Fruit fly (Drosophila melanogaster) whole organism, embryonic: ENCODE measurements around the gene Spt20.

ENCODE experiments used
- Atf6 ChIP-seq: fragments of 200-800 bp; sonication (Bioruptor generic); IDR thresholded peaks from 2 replicates; pipeline ENCODE4 v1.3.6; 2022; ENCODE audit warnings: missing biosample characterization, missing genetic modification characterization
- CG10209 ChIP-seq: fragments of 200-800 bp; sonication (Bioruptor generic); optimal IDR thresholded peaks from 3 replicates; lab custom pipeline; 2017; ENCODE audit warnings: missing biosample characterization, mild to moderate bottlenecking, missing genetic modification characterization, missing genetic modification reagents
- CG11247 ChIP-seq: fragments of 200-800 bp; sonication (Bioruptor generic); IDR thresholded peaks from 2 replicates; pipeline ENCODE4 v1.3.6; 2022; ENCODE audit warnings: missing biosample characterization, missing genetic modification characterization
- CG12659 ChIP-seq: fragments of 200-800 bp; sonication (Bioruptor generic); optimal IDR thresholded peaks from 3 replicates; lab custom pipeline; 2017; ENCODE audit warnings: mild to moderate bottlenecking, missing biosample characterization, missing genetic modification reagents, missing genetic modification characterization
- CG13296 ChIP-seq: fragments of 200-800 bp; sonication (Bioruptor generic); optimal IDR thresholded peaks from 3 replicates; lab custom pipeline; 2018; ENCODE audit warnings: missing biosample characterization, mild to moderate bottlenecking, missing genetic modification characterization
- CG13775 ChIP-seq: fragments of 200-800 bp; sonication (Bioruptor generic); optimal IDR thresholded peaks from 3 replicates; lab custom pipeline; 2017; ENCODE audit warnings: missing biosample characterization, mild to moderate bottlenecking, missing genetic modification characterization
- CG15011 ChIP-seq: fragments of 200-800 bp; sonication (Bioruptor generic); optimal IDR thresholded peaks from 3 replicates; lab custom pipeline; 2018; ENCODE audit warnings: missing biosample characterization, mild to moderate bottlenecking, missing genetic modification characterization
- CG1529 ChIP-seq: fragments of 200-800 bp; sonication (Bioruptor generic); optimal IDR thresholded peaks from 3 replicates; lab custom pipeline; 2018; ENCODE audit warnings: missing biosample characterization, missing genetic modification characterization
- CG17328 ChIP-seq: fragments of 200-800 bp; sonication (Bioruptor generic); IDR thresholded peaks from 2 replicates; pipeline ENCODE4 v1.3.6; 2022; ENCODE audit warnings: missing biosample characterization, missing genetic modification characterization
- CG17361 ChIP-seq: fragments of 200-800 bp; sonication (Bioruptor generic); IDR thresholded peaks from 3 replicates; pipeline ENCODE4 v1.3.6; 2022; ENCODE audit warnings: missing biosample characterization, missing genetic modification characterization
- CG17385 ChIP-seq: fragments of 200-800 bp; sonication (Bioruptor generic); optimal IDR thresholded peaks from 3 replicates; lab custom pipeline; 2018; ENCODE audit warnings: missing biosample characterization, mild to moderate bottlenecking, missing genetic modification characterization
- CG17568 ChIP-seq: fragments of 200-800 bp; sonication (Bioruptor generic); optimal IDR thresholded peaks from 2 replicates; lab custom pipeline; 2018; ENCODE audit warnings: missing biosample characterization, mild to moderate bottlenecking, missing genetic modification characterization, moderate library complexity
- CG17802 ChIP-seq: fragments of 200-800 bp; sonication (Bioruptor generic); optimal IDR thresholded peaks from 2 replicates; lab custom pipeline; 2018; ENCODE audit warnings: missing biosample characterization, mild to moderate bottlenecking, missing genetic modification characterization, moderate library complexity
- CG18476 ChIP-seq: fragments of 200-800 bp; sonication (Bioruptor generic); optimal IDR thresholded peaks from 2 replicates; lab custom pipeline; 2016; ENCODE audit warnings: missing biosample characterization, mild to moderate bottlenecking, missing genetic modification characterization
- CG18599 ChIP-seq: fragments of 200-800 bp; sonication (Bioruptor generic); optimal IDR thresholded peaks from 3 replicates; lab custom pipeline; 2017; ENCODE audit warnings: missing biosample characterization, missing genetic modification characterization, mild to moderate bottlenecking, moderate library complexity, missing genetic modification reagents
- CG2712 ChIP-seq: fragments of 200-800 bp; optimal IDR thresholded peaks from 3 replicates; lab custom pipeline; 2019; ENCODE audit warnings: missing biosample characterization, mild to moderate bottlenecking, missing genetic modification characterization, moderate library complexity
- CG3163 ChIP-seq: fragments of 200-800 bp; sonication (Bioruptor generic); optimal IDR thresholded peaks from 3 replicates; lab custom pipeline; 2016; ENCODE audit warnings: missing biosample characterization, missing genetic modification characterization
- CG4617 ChIP-seq: fragments of 200-800 bp; sonication (Bioruptor generic); optimal IDR thresholded peaks from 3 replicates; lab custom pipeline; 2016; ENCODE audit warnings: missing biosample characterization, missing genetic modification characterization, borderline replicate concordance
- CG5953 ChIP-seq: fragments of 200-800 bp; sonication (Bioruptor generic); IDR thresholded peaks from 2 replicates; pipeline ENCODE4 v1.3.6; 2022; ENCODE audit warnings: missing biosample characterization, missing genetic modification characterization
- CG6689 ChIP-seq: fragments of 200-800 bp; sonication (Bioruptor generic); IDR thresholded peaks from 2 replicates; pipeline ENCODE4 v1.3.6; 2022; ENCODE audit warnings: missing biosample characterization, missing genetic modification characterization
- CG6854 ChIP-seq: fragments of 200-800 bp; sonication (Bioruptor generic); optimal IDR thresholded peaks from 3 replicates; lab custom pipeline; 2017; ENCODE audit warnings: missing biosample characterization, mild to moderate bottlenecking, missing genetic modification characterization
- CG7839 ChIP-seq: fragments of 200-800 bp; sonication (Bioruptor generic); optimal IDR thresholded peaks from 3 replicates; lab custom pipeline; 2018; ENCODE audit warnings: missing biosample characterization, mild to moderate bottlenecking, missing genetic modification characterization, moderate library complexity
- CG8089 ChIP-seq: fragments of 200-800 bp; sonication (Bioruptor generic); optimal IDR thresholded peaks from 3 replicates; lab custom pipeline; 2016; ENCODE audit warnings: missing biosample characterization, missing genetic modification characterization
- CG8944 ChIP-seq: fragments of 200-800 bp; sonication (Bioruptor generic); optimal IDR thresholded peaks from 3 replicates; lab custom pipeline; 2016; ENCODE audit warnings: missing biosample characterization, missing genetic modification characterization
- CG9215 ChIP-seq: fragments of 200-800 bp; sonication (Bioruptor generic); IDR thresholded peaks from 2 replicates; pipeline ENCODE4 v1.3.6; 2022; ENCODE audit warnings: missing biosample characterization, missing genetic modification characterization
- HLHmδ ChIP-seq: fragments of 200-800 bp; sonication (Bioruptor generic); optimal IDR thresholded peaks from 2 replicates; lab custom pipeline; 2018; ENCODE audit warnings: missing biosample characterization, mild to moderate bottlenecking, missing genetic modification characterization, moderate library complexity
- HmgZ ChIP-seq: fragments of 200-800 bp; sonication (Bioruptor generic); optimal IDR thresholded peaks from 2 replicates; lab custom pipeline; 2018; ENCODE audit warnings: missing biosample characterization, mild to moderate bottlenecking, missing genetic modification characterization
- Hr3 ChIP-seq: fragments of 200-800 bp; sonication (Bioruptor generic); optimal IDR thresholded peaks from 3 replicates; lab custom pipeline; 2016; ENCODE audit warnings: missing biosample characterization, missing genetic modification characterization
- Mes4 ChIP-seq: fragments of 200-800 bp; sonication (Bioruptor generic); optimal IDR thresholded peaks from 2 replicates; lab custom pipeline; 2016; ENCODE audit warnings: missing biosample characterization, missing genetic modification characterization
- NFAT ChIP-seq: fragments of 200-800 bp; sonication (Bioruptor generic); IDR thresholded peaks from 2 replicates; pipeline ENCODE4 v1.3.6; 2022; ENCODE audit warnings: missing biosample characterization, missing genetic modification characterization
- PHDP ChIP-seq: fragments of 200-800 bp; sonication (Bioruptor generic); optimal IDR thresholded peaks from 3 replicates; lab custom pipeline; 2018; ENCODE audit warnings: missing biosample characterization, mild to moderate bottlenecking, missing genetic modification characterization, moderate library complexity
- Ptx1 ChIP-seq: fragments of 200-800 bp; sonication (Bioruptor generic); IDR thresholded peaks from 2 replicates; pipeline ENCODE4 v1.3.6; 2022; ENCODE audit warnings: missing biosample characterization, missing genetic modification characterization
- Taf1 ChIP-seq: fragments of 200-800 bp; sonication (Bioruptor generic); IDR thresholded peaks from 2 replicates; pipeline ENCODE4 v1.3.6; 2022; ENCODE audit warnings: missing biosample characterization, missing genetic modification characterization
- Usf ChIP-seq: fragments of 200-800 bp; sonication (Bioruptor generic); optimal IDR thresholded peaks from 2 replicates; lab custom pipeline; 2017; ENCODE audit warnings: missing genotype, missing biosample characterization, missing genetic modification characterization
- abd-A ChIP-seq: fragments of 200-800 bp; sonication (Bioruptor generic); optimal IDR thresholded peaks from 3 replicates; lab custom pipeline; 2019; ENCODE audit warnings: missing biosample characterization, mild to moderate bottlenecking, missing genetic modification characterization, moderate library complexity
- amos ChIP-seq: fragments of 200-800 bp; sonication (Bioruptor generic); IDR thresholded peaks from 2 replicates; pipeline ENCODE4 v1.3.6; 2022; ENCODE audit warnings: missing biosample characterization, missing genetic modification characterization; ENCODE audit not compliant: partially characterized antibody
- exex ChIP-seq: fragments of 200-800 bp; sonication (Bioruptor generic); optimal IDR thresholded peaks from 4 replicates; lab custom pipeline; 2018; ENCODE audit warnings: missing biosample characterization, mild to moderate bottlenecking, missing genetic modification characterization, moderate library complexity
- fd3F ChIP-seq: fragments of 200-800 bp; sonication (Bioruptor generic); optimal IDR thresholded peaks from 2 replicates; lab custom pipeline; 2018; ENCODE audit warnings: missing biosample characterization, mild to moderate bottlenecking, missing genetic modification characterization, moderate library complexity
- ftz-f1 ChIP-seq: fragments of 200-800 bp; sonication (Bioruptor generic); optimal IDR thresholded peaks from 2 replicates; lab custom pipeline; 2016; ENCODE audit warnings: missing biosample characterization, missing genetic modification characterization
- jumu ChIP-seq: fragments of 200-800 bp; sonication (Bioruptor generic); optimal IDR thresholded peaks from 3 replicates; lab custom pipeline; 2016; ENCODE audit warnings: missing biosample characterization, missing genetic modification characterization
- kah ChIP-seq: fragments of 200-800 bp; sonication (Bioruptor generic); optimal IDR thresholded peaks from 2 replicates; lab custom pipeline; 2018; ENCODE audit warnings: missing biosample characterization, mild to moderate bottlenecking, missing genetic modification characterization
- lov ChIP-seq, 2 experiments: fragments of 200-800 bp in 1 of 2; fragments of >200 bp in 1 of 2; sonication (Bioruptor generic) in 1 of 2; IDR thresholded peaks in 1 of 2; optimal IDR thresholded peaks in 1 of 2; 2 replicates in 1 of 2; 3 replicates in 1 of 2; pipeline versions ENCODE4 v1.3.6 to Lab custom; 2017 to 2022; ENCODE audit warnings: missing biosample characterization in 1 of 2, missing genetic modification characterization in 1 of 2
- nom ChIP-seq: fragments of 200-800 bp; sonication (Bioruptor generic); optimal IDR thresholded peaks from 2 replicates; lab custom pipeline; 2017; ENCODE audit warnings: missing biosample characterization, missing genetic modification characterization, mild to moderate bottlenecking, moderate library complexity, missing genetic modification reagents
- phol ChIP-seq: fragments of 200-800 bp; sonication (Bioruptor generic); optimal IDR thresholded peaks from 3 replicates; lab custom pipeline; 2018; ENCODE audit warnings: missing biosample characterization, mild to moderate bottlenecking, missing genetic modification characterization, moderate library complexity
- pzg ChIP-seq: fragments of 200-800 bp; sonication (Bioruptor generic); optimal IDR thresholded peaks from 3 replicates; lab custom pipeline; 2018; ENCODE audit warnings: missing biosample characterization, mild to moderate bottlenecking, missing genetic modification characterization, moderate library complexity
- scrt ChIP-seq: fragments of 200-800 bp; sonication (Bioruptor generic); optimal IDR thresholded peaks from 2 replicates; lab custom pipeline; 2018; ENCODE audit warnings: missing biosample characterization, mild to moderate bottlenecking, missing genetic modification characterization, moderate library complexity
- seq ChIP-seq: fragments of 200-800 bp; sonication (Bioruptor generic); IDR thresholded peaks from 2 replicates; pipeline ENCODE4 v1.3.6; 2022; ENCODE audit warnings: missing biosample characterization, missing genetic modification characterization

Spt20 gene

dm6 chr3L:13476566-13477452 lies 25.7 kb upstream of the Spt20 start (continued):
- TF ChIP-seq CG4617 = peak; percentile 60
- peak; percentile 93 for TF ChIP-seq CG7839 (tag; lab: Kevin White, UChicago)
- no peak; the same call in 1 of the 2 replicates for TF ChIP-seq CG5953 (GFP tag; lab: Robert Waterston, UW)
- peak; percentile 82 for TF ChIP-seq HmgZ (tag; lab: Kevin White, UChicago)
- TF ChIP-seq kah = peak; percentile 80
- peak; percentile 93 for TF ChIP-seq PHDP (tag; lab: Kevin White, UChicago)
- peak; percentile 80 for TF ChIP-seq fd3F (GFP tag; lab: Kevin White, UChicago)
- TF ChIP-seq CG6689 (GFP tag; lab: Robert Waterston, UW) = peak; percentile 87
- peak; percentile 87 for TF ChIP-seq CG13296
- TF ChIP-seq CG17568 = peak; percentile 74
- TF ChIP-seq CG13775 (GFP tag; lab: Kevin White, UChicago) = peak; percentile 91
- TF ChIP-seq HLHmδ (GFP tag; lab: Kevin White, UChicago) = no peak
- TF ChIP-seq CG17328 (GFP tag; lab: Robert Waterston, UW) = peak; percentile 77
- TF ChIP-seq seq (GFP tag; lab: Robert Waterston, UW) = peak; percentile 84
- peak; percentile 88 for TF ChIP-seq Hr3 (GFP tag; lab: Kevin White, UChicago)
- peak; percentile 78 for TF ChIP-seq CG6854 (GFP tag; lab: Kevin White, UChicago)
- peak; percentile 93 for TF ChIP-seq phol
- TF ChIP-seq abd-A = no peak
- no peak for TF ChIP-seq amos
- peak; percentile 93 for TF ChIP-seq CG10209 (GFP tag; lab: Kevin White, UChicago)
- peak; percentile 67 for TF ChIP-seq CG11247 (GFP tag; lab: Robert Waterston, UW)
- peak; percentile 38 for TF ChIP-seq Mes4 (GFP tag; lab: Kevin White, UChicago)
- TF ChIP-seq lov (optimal IDR thresholded peaks at IDR 0.05; lab: Kevin White, UChicago) = no peak
- peak; percentile 39; the same call in 1 of the 3 replicates for TF ChIP-seq lov (GFP tag; IDR thresholded peaks at IDR 0.05; lab: Robert Waterston, UW)
- peak; percentile 87 for TF ChIP-seq CG9215 (GFP tag; lab: Robert Waterston, UW)
- peak; percentile 95 for TF ChIP-seq CG2712 (tag; lab: Kevin White, UChicago)
- no peak for TF ChIP-seq pzg (GFP tag; lab: Kevin White, UChicago)
- peak; percentile 16 for TF ChIP-seq exex
- peak; percentile 82 for TF ChIP-seq CG1529 (GFP tag; lab: Kevin White, UChicago)
- TF ChIP-seq jumu = peak; percentile 57
- TF ChIP-seq Usf (GFP tag; lab: Kevin White, UChicago) = peak; percentile 90
- TF ChIP-seq CG8089 (GFP tag; lab: Kevin White, UChicago) = no peak
- TF ChIP-seq CG18599 (GFP tag; lab: Kevin White, UChicago) = peak; percentile 89
- peak; percentile 45 for TF ChIP-seq nom
- TF ChIP-seq CG15011 (GFP tag; lab: Kevin White, UChicago) = peak; percentile 89
- peak; percentile 92 for TF ChIP-seq Ptx1 (GFP tag; lab: Robert Waterston, UW)
- TF ChIP-seq CG3163 (GFP tag; lab: Kevin White, UChicago) = no peak
- TF ChIP-seq scrt (GFP tag; lab: Kevin White, UChicago) = peak; percentile 86
- TF ChIP-seq CG12659 (GFP tag; lab: Kevin White, UChicago) = peak; percentile 94
- peak; percentile 77 for TF ChIP-seq NFAT (GFP tag; lab: Robert Waterston, UW)
- TF ChIP-seq Atf6 (GFP tag; lab: Robert Waterston, UW) = peak; percentile 79
- peak; percentile 95 for TF ChIP-seq CG17361
- TF ChIP-seq CG8944 (GFP tag; lab: Kevin White, UChicago) = peak; percentile 59
- peak; percentile 80 for TF ChIP-seq CG18476 (GFP tag; lab: Kevin White, UChicago)
- TF ChIP-seq CG17385 = peak; percentile 82
- TF ChIP-seq ftz-f1 (GFP tag; lab: Kevin White, UChicago) = no peak
- peak; percentile 64 for TF ChIP-seq Taf1 (GFP tag; lab: Robert Waterston, UW)
- TF ChIP-seq CG17802 = peak; percentile 61
